Fruit fly (Drosophila melanogaster) whole organism, embryonic: Measurements from ENCODE around the gene CG6893.

ENCODE experiments used
- Adf1 ChIP-seq: fragments of 200-800 bp; sonication (Bioruptor generic); IDR thresholded peaks from 2 replicates; pipeline ENCODE4 v1.3.6; 2022; ENCODE audit warnings: missing biosample characterization, missing genetic modification characterization
- C15 ChIP-seq: fragments of 200-800 bp; sonication (Bioruptor generic); IDR thresholded peaks from 3 replicates; pipeline ENCODE4 v1.3.6; 2022; ENCODE audit warnings: missing biosample characterization, missing genetic modification characterization
- CG11093 ChIP-seq: fragments of 200-800 bp; sonication (Bioruptor generic); IDR thresholded peaks from 3 replicates; pipeline ENCODE4 v1.3.6; 2022; ENCODE audit warnings: missing biosample characterization, missing genetic modification characterization
- CG11560 ChIP-seq: fragments of 200-800 bp; sonication (Bioruptor generic); IDR thresholded peaks from 3 replicates; pipeline ENCODE4 v1.3.6; 2022; ENCODE audit warnings: missing biosample characterization, missing genetic modification characterization
- CG11723 ChIP-seq: fragments of 200-800 bp; sonication (Bioruptor generic); optimal IDR thresholded peaks from 2 replicates; lab custom pipeline; 2017; ENCODE audit warnings: missing biosample characterization, mild to moderate bottlenecking, missing genetic modification characterization
- CG12391 ChIP-seq: fragments of 200-800 bp; sonication (Bioruptor generic); optimal IDR thresholded peaks from 3 replicates; lab custom pipeline; 2018; ENCODE audit warnings: missing biosample characterization, mild to moderate bottlenecking, missing genetic modification characterization, moderate library complexity
- CG13296 ChIP-seq: fragments of 200-800 bp; sonication (Bioruptor generic); optimal IDR thresholded peaks from 3 replicates; lab custom pipeline; 2018; ENCODE audit warnings: missing biosample characterization, mild to moderate bottlenecking, missing genetic modification characterization
- CG13775 ChIP-seq: fragments of 200-800 bp; sonication (Bioruptor generic); optimal IDR thresholded peaks from 3 replicates; lab custom pipeline; 2017; ENCODE audit warnings: missing biosample characterization, mild to moderate bottlenecking, missing genetic modification characterization
- CG14050 ChIP-seq: fragments of 200-800 bp; sonication (Bioruptor generic); IDR thresholded peaks from 3 replicates; pipeline ENCODE4 v1.3.6; 2022; ENCODE audit warnings: missing biosample characterization, missing genetic modification characterization
- CG15073 ChIP-seq: fragments of 200-800 bp; sonication (Bioruptor generic); optimal IDR thresholded peaks from 2 replicates; lab custom pipeline; 2016; ENCODE audit warnings: missing biosample characterization, missing genetic modification characterization
- CG15601 ChIP-seq: fragments of 200-800 bp; sonication (Bioruptor generic); optimal IDR thresholded peaks from 3 replicates; lab custom pipeline; 2019; ENCODE audit warnings: missing biosample characterization, mild to moderate bottlenecking, missing genetic modification characterization, moderate library complexity
- CG17186 ChIP-seq: fragments of 200-800 bp; sonication (Bioruptor generic); optimal IDR thresholded peaks from 3 replicates; lab custom pipeline; 2017; ENCODE audit warnings: missing biosample characterization, missing genetic modification reagents, missing genetic modification characterization
- CG17612 ChIP-seq: fragments of 200-800 bp; sonication (Bioruptor generic); IDR thresholded peaks from 2 replicates; pipeline ENCODE4 v1.3.6; 2022; ENCODE audit warnings: missing biosample characterization, missing genetic modification characterization
- CG18619 ChIP-seq: fragments of 200-800 bp; sonication (Bioruptor generic); optimal IDR thresholded peaks from 3 replicates; lab custom pipeline; 2017; ENCODE audit warnings: missing biosample characterization, mild to moderate bottlenecking, missing genetic modification characterization
- CG31224 ChIP-seq: fragments of 200-800 bp; sonication (Bioruptor generic); IDR thresholded peaks from 2 replicates; pipeline ENCODE4 v1.3.6; 2022; ENCODE audit warnings: missing biosample characterization, missing genetic modification characterization
- CG33557 ChIP-seq: fragments of 200-800 bp; sonication (Bioruptor generic); optimal IDR thresholded peaks from 2 replicates; lab custom pipeline; 2019; ENCODE audit warnings: missing biosample characterization, mild to moderate bottlenecking, missing genetic modification characterization, moderate library complexity
- CG3407 ChIP-seq: fragments of 200-800 bp; sonication (Bioruptor generic); optimal IDR thresholded peaks from 2 replicates; lab custom pipeline; 2018; ENCODE audit warnings: missing biosample characterization, mild to moderate bottlenecking, missing genetic modification characterization
- CG4707 ChIP-seq: fragments of 200-800 bp; sonication (Bioruptor generic); optimal IDR thresholded peaks from 2 replicates; lab custom pipeline; 2018; ENCODE audit warnings: missing biosample characterization, mild to moderate bottlenecking, missing genetic modification characterization, moderate library complexity
- CG4854 ChIP-seq: fragments of 200-800 bp; sonication (Bioruptor generic); optimal IDR thresholded peaks from 2 replicates; lab custom pipeline; 2016; ENCODE audit warnings: missing biosample characterization, missing genetic modification characterization, inconsistent platforms
- CG5953 ChIP-seq: fragments of 200-800 bp; sonication (Bioruptor generic); IDR thresholded peaks from 2 replicates; pipeline ENCODE4 v1.3.6; 2022; ENCODE audit warnings: missing biosample characterization, missing genetic modification characterization
- CG6175 ChIP-seq: fragments of 200-800 bp; sonication (Bioruptor generic); IDR thresholded peaks from 3 replicates; pipeline ENCODE4 v1.3.6; 2022; ENCODE audit warnings: missing biosample characterization, missing genetic modification characterization
- CG8290 ChIP-seq, 3 experiments: fragments of 200-800 bp; sonication (Bioruptor generic); optimal IDR thresholded peaks; 2 replicates each; lab custom pipeline; 2016 to 2019; ENCODE audit warnings: missing biosample characterization in 3 of 3, missing genetic modification characterization in 3 of 3, mild to moderate bottlenecking in 2 of 3, moderate library complexity in 1 of 3
- CG8388 ChIP-seq: fragments of 200-800 bp; sonication (Bioruptor generic); optimal IDR thresholded peaks from 2 replicates; lab custom pipeline; 2019; ENCODE audit warnings: missing biosample characterization, mild to moderate bottlenecking, missing genetic modification characterization, moderate library complexity
- CG9437 ChIP-seq: fragments of 200-800 bp; sonication (Bioruptor generic); optimal IDR thresholded peaks from 2 replicates; lab custom pipeline; 2018; ENCODE audit warnings: missing biosample characterization, mild to moderate bottlenecking, missing genetic modification characterization
- CTCF ChIP-seq: fragments of 200-800 bp; sonication (Bioruptor generic); optimal IDR thresholded peaks from 2 replicates; lab custom pipeline; 2017; ENCODE audit warnings: missing biosample characterization, mild to moderate bottlenecking, missing genetic modification characterization, moderate library complexity
- Chrac-16 ChIP-seq: fragments of 200-800 bp; sonication (Bioruptor generic); optimal IDR thresholded peaks from 3 replicates; lab custom pipeline; 2016; ENCODE audit warnings: missing biosample characterization, missing genetic modification characterization
- Dll ChIP-seq: fragments of 200-800 bp; sonication (Bioruptor generic); IDR thresholded peaks from 4 replicates; pipeline ENCODE4 v1.3.6; 2022; ENCODE audit warnings: missing biosample characterization, missing genetic modification characterization; ENCODE audit not compliant: partially characterized antibody
- E2f2 ChIP-seq: fragments of 200-800 bp; sonication (Bioruptor generic); IDR thresholded peaks from 2 replicates; pipeline ENCODE4 v1.3.6; 2022; ENCODE audit warnings: missing biosample characterization, missing genetic modification characterization
- Fer1 ChIP-seq: fragments of 200-800 bp; sonication (Bioruptor generic); optimal IDR thresholded peaks from 2 replicates; lab custom pipeline; 2017; ENCODE audit warnings: missing biosample characterization, mild to moderate bottlenecking, missing genetic modification characterization
- Oli ChIP-seq: fragments of 200-800 bp; sonication (Bioruptor generic); optimal IDR thresholded peaks from 2 replicates; lab custom pipeline; 2018; ENCODE audit warnings: missing biosample characterization, mild to moderate bottlenecking, missing genetic modification characterization, moderate library complexity
- Pdp1 ChIP-seq, 2 experiments: fragments of 200-800 bp; sonication (Bioruptor generic); optimal IDR thresholded peaks; 3 replicates each; lab custom pipeline; 2016; ENCODE audit warnings: missing biosample characterization in 2 of 2, missing genetic modification characterization in 2 of 2, mild to moderate bottlenecking in 1 of 2, moderate library complexity in 1 of 2
- amos ChIP-seq: fragments of 200-800 bp; sonication (Bioruptor generic); IDR thresholded peaks from 2 replicates; pipeline ENCODE4 v1.3.6; 2022; ENCODE audit warnings: missing biosample characterization, missing genetic modification characterization; ENCODE audit not compliant: partially characterized antibody
- cg ChIP-seq: fragments of 200-800 bp; sonication (Bioruptor generic); optimal IDR thresholded peaks from 3 replicates; lab custom pipeline; 2019; ENCODE audit warnings: missing biosample characterization, mild to moderate bottlenecking, missing genetic modification characterization, moderate library complexity
- chn ChIP-seq: fragments of 200-800 bp; sonication (Bioruptor generic); optimal IDR thresholded peaks from 2 replicates; lab custom pipeline; 2016; ENCODE audit warnings: missing biosample characterization, missing genetic modification characterization
- eyg ChIP-seq: fragments of 200-800 bp; sonication (Bioruptor generic); optimal IDR thresholded peaks from 3 replicates; lab custom pipeline; 2016; ENCODE audit warnings: missing biosample characterization, missing genetic modification characterization
- gsb-n ChIP-seq: fragments of 200-800 bp; sonication (Bioruptor generic); optimal IDR thresholded peaks from 3 replicates; lab custom pipeline; 2018; ENCODE audit warnings: missing biosample characterization, mild to moderate bottlenecking, missing genetic modification characterization
- hbn ChIP-seq: fragments of 200-800 bp; sonication (Bioruptor generic); IDR thresholded peaks from 2 replicates; pipeline ENCODE4 v1.3.6; 2022; ENCODE audit warnings: missing biosample characterization, missing genetic modification characterization; ENCODE audit not compliant: partially characterized antibody
- ind ChIP-seq: fragments of 200-800 bp; sonication (Bioruptor generic); optimal IDR thresholded peaks from 3 replicates; lab custom pipeline; 2016; ENCODE audit warnings: missing biosample characterization, missing genetic modification characterization
- lov ChIP-seq, 2 experiments: fragments of 200-800 bp in 1 of 2; fragments of >200 bp in 1 of 2; sonication (Bioruptor generic) in 1 of 2; IDR thresholded peaks in 1 of 2; optimal IDR thresholded peaks in 1 of 2; 2 replicates in 1 of 2; 3 replicates in 1 of 2; pipeline versions ENCODE4 v1.3.6 to Lab custom; 2017 to 2022; ENCODE audit warnings: missing biosample characterization in 1 of 2, missing genetic modification characterization in 1 of 2
- nom ChIP-seq: fragments of 200-800 bp; sonication (Bioruptor generic); optimal IDR thresholded peaks from 2 replicates; lab custom pipeline; 2017; ENCODE audit warnings: missing biosample characterization, missing genetic modification characterization, mild to moderate bottlenecking, moderate library complexity, missing genetic modification reagents
- pita ChIP-seq: fragments of 200-800 bp; sonication (Bioruptor generic); optimal IDR thresholded peaks from 2 replicates; lab custom pipeline; 2017; ENCODE audit warnings: missing biosample characterization, mild to moderate bottlenecking, missing genetic modification characterization
- pum ChIP-seq: fragments of 200-800 bp; sonication (Bioruptor generic); optimal IDR thresholded peaks from 2 replicates; lab custom pipeline; 2016; ENCODE audit warnings: missing biosample characterization, missing genetic modification characterization
- sd ChIP-seq: fragments of 200-800 bp; sonication (Bioruptor generic); optimal IDR thresholded peaks from 3 replicates; lab custom pipeline; 2018; ENCODE audit warnings: missing biosample characterization, mild to moderate bottlenecking, missing genetic modification characterization, moderate library complexity
- seq ChIP-seq: fragments of 200-800 bp; sonication (Bioruptor generic); IDR thresholded peaks from 2 replicates; pipeline ENCODE4 v1.3.6; 2022; ENCODE audit warnings: missing biosample characterization, missing genetic modification characterization
- shn ChIP-seq: fragments of 200-800 bp; sonication (Bioruptor generic); optimal IDR thresholded peaks from 3 replicates; lab custom pipeline; 2016; ENCODE audit warnings: missing biosample characterization, missing genetic modification characterization
- tio ChIP-seq: fragments of 200-800 bp; sonication (Bioruptor generic); optimal IDR thresholded peaks from 2 replicates; lab custom pipeline; 2017; ENCODE audit warnings: missing biosample characterization, missing genetic modification characterization, inconsistent platforms
- trem ChIP-seq: fragments of 200-800 bp; optimal IDR thresholded peaks from 3 replicates; lab custom pipeline; 2019; ENCODE audit warnings: missing biosample characterization, mild to moderate bottlenecking, missing genetic modification characterization, moderate library complexity
- wdn ChIP-seq: fragments of 200-800 bp; sonication (Bioruptor generic); IDR thresholded peaks from 2 replicates; pipeline ENCODE4 v1.3.6; 2022; ENCODE audit warnings: missing biosample characterization, missing genetic modification characterization
- z ChIP-seq: fragments of 200-800 bp; sonication (Bioruptor generic); IDR thresholded peaks from 3 replicates; pipeline ENCODE4 v1.3.6; 2022; ENCODE audit warnings: missing biosample characterization, missing genetic modification characterization

The CG6893 gene

DNA sequence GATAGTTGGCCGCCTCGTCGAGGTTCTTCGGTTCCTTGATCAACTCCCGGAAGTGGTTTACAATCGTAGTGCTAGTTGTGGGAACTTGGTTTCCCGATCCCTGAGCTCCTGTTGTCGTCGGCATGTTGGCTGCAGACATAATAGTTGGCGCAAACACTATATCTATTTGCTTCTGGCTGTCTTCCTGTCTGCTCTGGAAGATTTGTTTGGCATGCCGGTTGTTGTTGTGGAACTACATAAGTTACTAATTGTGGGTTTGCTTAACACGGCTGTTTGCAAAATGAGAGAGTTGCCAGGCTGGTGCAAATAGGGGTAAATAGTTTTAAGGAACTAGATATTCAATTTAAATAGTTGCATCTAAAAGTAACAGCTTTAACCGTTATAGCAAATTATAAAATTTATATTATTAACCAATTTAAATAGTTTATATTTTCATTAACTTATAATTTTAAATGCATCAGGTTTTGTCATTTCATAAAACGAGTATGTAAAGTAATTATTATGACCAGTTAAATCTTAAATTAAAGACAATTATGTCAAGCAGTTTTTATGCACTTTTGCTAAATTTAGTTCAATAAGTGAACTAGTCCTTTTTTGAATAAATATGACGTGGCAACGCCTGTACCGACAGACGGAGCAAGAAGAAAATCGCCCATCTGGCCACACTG, 12.3 kb upstream of the CG6893 start, which contains the start of the genes Sgf11 and CG32202 (continued):
- TF ChIP-seq CG8290 (GFP tag; optimal IDR thresholded peaks at IDR 0.05; lab: Kevin White, UChicago): peak; percentile 1
- TF ChIP-seq CG8290 (tag; optimal IDR thresholded peaks at IDR 0.05; lab: Kevin White, UChicago): no peak
- TF ChIP-seq tio (GFP tag; lab: Kevin White, UChicago): peak; percentile 69
- TF ChIP-seq Adf1 (GFP tag; lab: Robert Waterston, UW): no peak
- TF ChIP-seq seq (GFP tag; lab: Robert Waterston, UW): no peak
- peak; percentile 25 for TF ChIP-seq Fer1 (GFP tag; lab: Kevin White, UChicago)
- TF ChIP-seq cg: no peak
- peak in 1 of 2 experiments; percentile 35 for TF ChIP-seq Pdp1 (GFP tag; optimal IDR thresholded peaks at IDR 0.05; lab: Kevin White, UChicago)
- TF ChIP-seq CG14050: peak; percentile 47; the same call in 1 of the 3 replicates
- TF ChIP-seq Dll (GFP tag; lab: Robert Waterston, UW): no peak
- peak; percentile 48 for TF ChIP-seq CG13296 (GFP tag; lab: Kevin White, UChicago)
- no peak for TF ChIP-seq sd (tag; lab: Kevin White, UChicago)
- TF ChIP-seq eyg (GFP tag; lab: Kevin White, UChicago): no peak
- peak; percentile 60 for TF ChIP-seq CG33557 (GFP tag; lab: Kevin White, UChicago)
- TF ChIP-seq CG31224 (GFP tag; lab: Robert Waterston, UW): no peak
- TF ChIP-seq CG15073 (GFP tag; lab: Kevin White, UChicago): no peak
- no peak for TF ChIP-seq CG5953
- TF ChIP-seq CG6175 (GFP tag; lab: Robert Waterston, UW): no peak
- TF ChIP-seq shn (GFP tag; lab: Kevin White, UChicago): no peak
- no peak for TF ChIP-seq z
- peak; percentile 3 for TF ChIP-seq CTCF (GFP tag; lab: Kevin White, UChicago)
- peak; percentile 70 for TF ChIP-seq CG13775 (GFP tag; lab: Kevin White, UChicago)
- TF ChIP-seq CG11723 (GFP tag; lab: Kevin White, UChicago): peak; percentile 23
- TF ChIP-seq CG12391 (tag; lab: Kevin White, UChicago): peak; percentile 88
- TF ChIP-seq CG9437 (GFP tag; lab: Kevin White, UChicago): peak; percentile 76
- TF ChIP-seq Chrac-16: peak; percentile 40
- peak; percentile 76 for TF ChIP-seq trem
- TF ChIP-seq pita (GFP tag; lab: Kevin White, UChicago): no peak
- no peak for TF ChIP-seq CG17186 (GFP tag; lab: Kevin White, UChicago)
- TF ChIP-seq CG17612 (GFP tag; lab: Robert Waterston, UW): no peak
- peak; percentile 55 for TF ChIP-seq Oli (tag; lab: Kevin White, UChicago)
- TF ChIP-seq E2f2 (GFP tag; lab: Robert Waterston, UW): no peak
- no peak for TF ChIP-seq C15
- no peak for TF ChIP-seq chn (GFP tag; lab: Kevin White, UChicago)
- TF ChIP-seq nom (GFP tag; lab: Kevin White, UChicago): no peak
- no peak for TF ChIP-seq hbn
- TF ChIP-seq wdn (GFP tag; lab: Robert Waterston, UW): no peak
- no peak for TF ChIP-seq lov (optimal IDR thresholded peaks at IDR 0.05; lab: Kevin White, UChicago)
- no peak for TF ChIP-seq lov (GFP tag; IDR thresholded peaks at IDR 0.05; lab: Robert Waterston, UW)
- peak; percentile 54 for TF ChIP-seq CG3407 (GFP tag; lab: Kevin White, UChicago)
- TF ChIP-seq CG4707 (GFP tag; lab: Kevin White, UChicago): no peak
- peak; percentile 34; the same call in 1 of the 2 replicates for TF ChIP-seq amos
- TF ChIP-seq CG18619: peak; percentile 63
- TF ChIP-seq CG8388 (GFP tag; lab: Kevin White, UChicago): peak; percentile 71
- TF ChIP-seq pum (GFP tag; lab: Kevin White, UChicago): no peak
- peak; percentile 72 for TF ChIP-seq CG15601 (tag; lab: Kevin White, UChicago)
- TF ChIP-seq gsb-n (tag; lab: Kevin White, UChicago): peak; percentile 48
- TF ChIP-seq CG11093 (GFP tag; lab: Robert Waterston, UW): no peak
- peak; percentile 59 for TF ChIP-seq ind (GFP tag; lab: Kevin White, UChicago)
- no peak for TF ChIP-seq CG4854
- TF ChIP-seq CG11560 (tag; lab: Robert Waterston, UW): no peak
